Worm (Caenorhabditis elegans) whole organism, L2 larva: Measurements from ENCODE around the gene tmem-218.

Experiments used
- F13H6.1 ChIP-seq: sonication (generic microtip); optimal IDR thresholded peaks from 2 replicates; lab custom pipeline; 2016; ENCODE audit warnings: missing genetic modification characterization, missing compliant biosample characterization
- blmp-1 ChIP-seq: sonication (generic microtip); optimal IDR thresholded peaks from 2 replicates; lab custom pipeline; 2017; ENCODE audit warnings: missing genetic modification characterization, mild to moderate bottlenecking, missing compliant biosample characterization, antibody characterized with exemption, moderate library complexity; ENCODE audit not compliant: insufficient read depth
- ceh-16 ChIP-seq: fragments of 150-350 bp; optimal IDR thresholded peaks from 2 replicates; lab custom pipeline; 2014; ENCODE audit warnings: missing biosample characterization, missing genetic modification characterization
- crh-2 ChIP-seq: sonication (generic microtip); optimal IDR thresholded peaks from 2 replicates; lab custom pipeline; 2017; ENCODE audit warnings: missing biosample characterization, missing genetic modification characterization
- dmd-4 ChIP-seq: sonication (generic microtip); optimal IDR thresholded peaks from 2 replicates; lab custom pipeline; 2017; ENCODE audit warnings: missing biosample characterization, missing genetic modification characterization
- elt-1 ChIP-seq: fragments of 150-350 bp; optimal IDR thresholded peaks from 2 replicates; lab custom pipeline; 2014; ENCODE audit warnings: missing biosample characterization, missing genetic modification characterization
- elt-3 ChIP-seq: sonication (generic microtip); optimal IDR thresholded peaks from 2 replicates; lab custom pipeline; 2017; ENCODE audit warnings: missing biosample characterization, missing genetic modification characterization
- fos-1 ChIP-seq: fragments of 150-350 bp; optimal IDR thresholded peaks from 2 replicates; lab custom pipeline; 2014; ENCODE audit warnings: missing biosample characterization, missing genetic modification characterization
- gmeb-1 ChIP-seq: fragments of 150-350 bp; optimal IDR thresholded peaks from 2 replicates; lab custom pipeline; 2014; ENCODE audit warnings: missing biosample characterization, missing genetic modification characterization
- lin-11 ChIP-seq: fragments of 150-350 bp; sonication (generic microtip); optimal IDR thresholded peaks from 2 replicates; lab custom pipeline; 2014; ENCODE audit warnings: missing biosample characterization, missing genetic modification characterization, inconsistent platforms, mixed read lengths
- mbf-1 ChIP-seq: sonication (generic microtip); optimal IDR thresholded peaks from 2 replicates; lab custom pipeline; 2017; ENCODE audit warnings: missing biosample characterization, missing genetic modification characterization
- mdl-1 ChIP-seq, 2 experiments: fragments of 150-350 bp in 1 of 2; sonication (generic microtip) in 1 of 2; optimal IDR thresholded peaks; 2 replicates each; lab custom pipeline; 2017; ENCODE audit warnings: missing biosample characterization in 2 of 2, missing genetic modification characterization in 2 of 2
- nhr-10 ChIP-seq: sonication (generic microtip); optimal IDR thresholded peaks from 2 replicates; lab custom pipeline; 2017; ENCODE audit warnings: missing biosample characterization, missing genetic modification characterization
- nhr-129 ChIP-seq: fragments of 150-350 bp; optimal IDR thresholded peaks from 2 replicates; lab custom pipeline; 2014; ENCODE audit warnings: missing biosample characterization, missing genetic modification characterization
- nhr-25 ChIP-seq: fragments of 150-350 bp; sonication (generic microtip); optimal IDR thresholded peaks from 3 replicates; lab custom pipeline; 2014; ENCODE audit warnings: missing biosample characterization, missing genetic modification characterization
- nhr-6 ChIP-seq: fragments of 150-350 bp; optimal IDR thresholded peaks from 2 replicates; lab custom pipeline; 2014; ENCODE audit warnings: missing biosample characterization, missing genetic modification characterization
- skn-1 ChIP-seq: sonication (generic microtip); optimal IDR thresholded peaks from 2 replicates; lab custom pipeline; 2017; ENCODE audit warnings: missing biosample characterization, missing genetic modification characterization
- sma-3 ChIP-seq: sonication (generic microtip); optimal IDR thresholded peaks from 2 replicates; lab custom pipeline; 2016; ENCODE audit warnings: missing genetic modification reagents, missing genetic modification characterization, missing compliant biosample characterization
- sma-9 ChIP-seq, 2 experiments: fragments of 150-350 bp in 1 of 2; sonication (generic microtip) in 1 of 2; optimal IDR thresholded peaks; 2 replicates each; lab custom pipeline; 2014 to 2016; ENCODE audit warnings: missing genetic modification characterization in 2 of 2, mild to moderate bottlenecking in 1 of 2, missing biosample characterization in 1 of 2, missing compliant biosample characterization in 1 of 2, missing genetic modification reagents in 1 of 2, moderate library complexity in 1 of 2
- snpc-4 ChIP-seq: fragments of 150-350 bp; optimal IDR thresholded peaks from 2 replicates; lab custom pipeline; 2014; ENCODE audit warnings: missing biosample characterization, missing genetic modification characterization
- unc-39 ChIP-seq: fragments of 150-350 bp; optimal IDR thresholded peaks from 2 replicates; lab custom pipeline; 2014; ENCODE audit warnings: missing biosample characterization, missing genetic modification characterization
- unc-55 ChIP-seq: fragments of 150-350 bp; sonication (generic microtip); optimal IDR thresholded peaks from 3 replicates; lab custom pipeline; 2014; ENCODE audit warnings: missing biosample characterization, missing genetic modification reagents, missing genetic modification characterization
- ztf-1 ChIP-seq: fragments of 200-800 bp; sonication (Bioruptor generic); conservative IDR thresholded peaks from 2 replicates; pipeline ENCODE4 v1.3.6; 2022; ENCODE audit warnings: missing genetic modification characterization, missing compliant biosample characterization

The tmem-218 gene

ce11 chrX:17685959-17686358, 36.5 kb downstream of the tmem-218 start:
- no peak for TF ChIP-seq snpc-4 (tag; lab: Kevin White, UChicago)
- TF ChIP-seq blmp-1 (tag; lab: Kevin White, UChicago): peak; percentile 81
- TF ChIP-seq elt-1 (tag; lab: Kevin White, UChicago): peak; percentile 2
- no peak for TF ChIP-seq sma-3
- TF ChIP-seq elt-3: no peak

ce11 chrX:17694669-17695282, 45.3 kb downstream of the tmem-218 start, which contains the start of gene cgt-2:
cgt-2 (plus strand) TSS chrX:17695232.
- TF ChIP-seq fos-1 (tag; lab: Kevin White, UChicago) (peak; percentile 77), F13H6.1 (tag; lab: Kevin White, UChicago) (no peak), gmeb-1 (no peak), skn-1 (tag; lab: Kevin White, UChicago) (peak; percentile 72), mdl-1 (tag; optimal IDR thresholded peaks at IDR 0.05; lab: Kevin White, UChicago) (no peak), sma-3 (no peak), unc-55 (GFP tag; lab: Kevin White, UChicago) (no peak), ceh-16 (tag; lab: Kevin White, UChicago) (no peak), lin-11 (tag; lab: Kevin White, UChicago) (no peak), unc-39 (no peak), elt-3 (no peak), nhr-10 (no peak), nhr-6 (tag; lab: Kevin White, UChicago) (no peak), sma-9 (GFP tag; optimal IDR thresholded peaks at IDR 0.05; lab: Kevin White, UChicago) (no peak), sma-9 (tag; optimal IDR thresholded peaks at IDR 0.05; lab: Kevin White, UChicago) (no peak), nhr-25 (tag; lab: Kevin White, UChicago) (no peak), nhr-129 (tag; lab: Kevin White, UChicago) (no peak), dmd-4 (tag; lab: Kevin White, UChicago) (no peak), crh-2 (tag; lab: Kevin White, UChicago) (peak; percentile 20), mbf-1 (no peak), ztf-1 (GFP tag; lab: Robert Waterston, UW) (no peak)
- TF ChIP-seq, all 48 proteins: peak for 3
